Fruit fly (Drosophila melanogaster) whole organism, larva: ENCODE data around the gene Mocs2A.

Experiments used
- noc ChIP-seq: fragments of 200-800 bp; sonication (Bioruptor generic); optimal IDR thresholded peaks from 3 replicates; lab custom pipeline; 2019; ENCODE audit warnings: missing biosample characterization, mild to moderate bottlenecking, missing genetic modification characterization, moderate library complexity

Gene Mocs2A

dm6 chr3R:25108932-25109331 is 18.2 kb downstream of the Mocs2A start, which contains the start of gene CG34027:
CG34027 (minus strand) TSS chr3R:25109032.
- no peak for TF ChIP-seq noc

DNA sequence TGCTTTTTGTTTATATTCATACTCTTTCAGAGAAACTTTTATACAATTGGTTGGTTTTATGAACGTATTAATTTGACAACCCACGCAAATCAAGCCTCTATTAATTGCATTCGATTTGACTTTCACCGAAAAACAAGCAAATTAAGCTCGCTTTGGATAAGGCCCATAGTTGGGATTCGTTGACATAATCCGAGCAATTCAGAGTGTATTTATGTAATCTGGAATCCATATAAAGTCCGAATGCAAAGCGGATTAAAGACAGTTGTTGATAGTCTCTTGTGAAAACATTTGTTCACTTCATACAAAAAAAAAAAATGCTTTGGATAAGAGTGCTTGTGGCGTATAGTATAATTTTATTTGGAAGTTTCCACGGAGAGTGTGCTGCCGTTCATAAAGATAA is 24.9 kb downstream of the Mocs2A start, which contains the start of gene CG45095:
Gene CG45095, plus strand, starts transcription at position 301 of the 400 bp plus-strand sequence.
- no peak for TF ChIP-seq noc

DNA sequence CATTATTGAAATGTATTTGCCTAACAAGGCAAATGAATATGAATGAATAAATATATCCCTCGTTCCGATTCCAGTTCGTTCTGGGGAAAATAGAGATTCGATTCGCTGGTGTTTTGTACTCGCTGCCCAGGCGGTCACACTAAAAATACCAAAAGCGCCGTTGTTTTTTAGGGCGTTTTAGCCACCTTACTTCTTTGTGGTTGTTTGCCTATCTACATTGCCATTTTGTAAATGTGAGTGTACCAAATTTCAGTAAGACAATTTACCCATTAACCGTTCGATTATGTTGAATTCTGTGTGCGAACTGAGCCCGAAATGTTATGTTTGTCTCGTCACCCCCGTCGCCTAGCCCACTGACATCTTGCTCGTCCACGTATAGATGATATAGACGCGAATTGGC is 29.7 kb downstream of the Mocs2A start, which contains the start of the genes CG33095 and CG33096:
Gene CG33095, plus strand, starts transcription at position 187 of the 400 bp plus-strand sequence.
Gene CG33096, plus strand, starts transcription at position 187 of the 400 bp plus-strand sequence.
- no peak for TF ChIP-seq noc

dm6 chr3R:25094639-25095038 is 32.5 kb downstream of the Mocs2A start, which contains the start of gene fd96Cb:
fd96Cb (plus strand) TSS chr3R:25095012.
- no peak for TF ChIP-seq noc

- TF ChIP-seq noc, result no peak
Measured at dm6 chr3R:25082348-25082747, 44.8 kb downstream of the Mocs2A start, which contains the start of gene fd96Ca. fd96Ca (plus strand) TSS chr3R:25082684.

- TF ChIP-seq noc, result no peak
Measured at dm6 chr3R:25080446-25080845, 46.7 kb downstream of the Mocs2A start.

DNA sequence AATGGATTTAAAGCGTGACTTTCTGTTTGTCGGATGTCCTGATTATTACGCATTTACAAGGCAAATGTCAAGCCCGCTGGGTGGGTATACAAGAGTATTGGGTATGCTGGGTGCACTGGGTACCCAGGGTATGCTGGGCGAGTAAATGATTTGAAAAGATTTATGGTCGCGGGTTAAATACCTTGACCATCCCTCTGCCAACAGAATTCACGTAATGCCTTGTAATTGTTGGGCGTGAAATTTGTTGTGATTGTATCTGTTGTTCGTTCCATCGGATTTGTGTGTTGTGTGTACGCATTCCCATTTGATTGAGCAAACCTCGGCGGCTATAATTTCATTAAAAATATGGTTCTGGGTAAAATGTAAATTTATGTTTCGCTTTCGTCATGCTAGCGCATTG is 48.5 kb downstream of the Mocs2A start:
- TF ChIP-seq noc, result no peak

dm6 chr3R:25077280-25077820 is 49.8 kb downstream of the Mocs2A start:
- no peak for TF ChIP-seq noc
